Worm (Caenorhabditis elegans): ENCODE measurements around the gene dct-11.

Gene dct-11

DNA sequence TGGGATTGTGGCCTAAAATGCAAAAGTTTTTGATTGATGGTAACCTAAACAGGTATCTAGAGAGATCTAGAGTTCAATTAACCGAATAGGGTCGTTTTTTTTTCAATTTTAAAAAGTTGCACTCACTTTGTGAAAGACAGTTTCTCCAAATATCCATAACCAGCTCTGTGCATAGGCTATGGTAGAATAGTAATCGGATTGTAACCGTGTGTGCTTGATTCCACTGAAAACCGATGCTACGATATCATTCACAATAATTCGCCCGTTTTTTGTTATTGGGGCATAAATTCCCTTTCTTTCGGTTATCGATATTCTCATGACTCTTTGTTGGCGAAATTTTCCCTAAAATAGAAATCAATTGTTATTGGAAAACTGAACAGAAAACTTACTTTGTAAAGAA lies 12.5 kb upstream of the dct-11 start:
- TF ChIP-seq nhr-23 (tag; optimal IDR thresholded peaks at IDR 0.05) (peak; percentile 23), sea-2 (GFP tag; optimal IDR thresholded peaks at IDR 0.05) (no peak)

DNA sequence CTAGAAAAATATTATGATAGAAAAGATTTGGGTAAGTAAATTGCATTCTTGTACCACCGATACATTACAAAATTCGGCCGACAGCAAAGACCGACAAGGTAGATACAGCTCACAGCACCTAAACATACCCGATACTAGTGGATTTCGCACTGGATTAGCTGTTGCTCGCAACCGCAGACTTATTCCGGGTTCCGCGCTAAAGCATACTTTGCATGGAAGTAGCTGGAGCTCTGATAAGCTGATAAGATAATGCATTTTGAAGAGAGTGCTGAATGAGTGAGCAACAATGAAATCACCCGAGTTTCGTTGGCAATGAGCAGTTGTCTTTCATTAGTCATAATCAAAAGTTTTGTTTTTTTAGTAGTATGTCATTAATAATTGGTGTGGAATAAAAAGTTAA lies 10.9 kb upstream of the dct-11 start:
- peak; percentile 33 for TF ChIP-seq snpc-4 (tag; optimal IDR thresholded peaks at IDR 0.05)
- TF ChIP-seq zag-1 (tag; optimal IDR thresholded peaks at IDR 0.05) = no peak

DNA sequence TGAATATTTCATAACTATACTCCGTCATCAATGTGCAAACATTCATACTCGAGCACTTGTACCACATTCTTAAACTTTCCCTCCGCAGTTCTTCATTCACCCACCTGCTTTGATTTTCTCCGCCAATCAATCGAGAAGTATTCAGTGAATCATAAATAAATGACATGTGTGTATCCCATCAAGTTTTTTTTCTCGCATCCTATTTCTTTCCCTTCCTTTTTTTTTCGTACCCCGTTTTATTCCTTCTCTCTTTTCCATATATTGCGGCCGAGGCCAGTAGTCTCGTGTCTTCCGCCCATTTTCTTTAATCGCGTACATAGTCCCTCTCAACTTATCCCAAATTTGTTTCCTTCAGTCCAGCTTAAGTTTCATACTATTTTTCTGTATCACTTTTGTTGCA lies 9.1 kb upstream of the dct-11 start, which contains the start of gene atat-2:
Gene atat-2 (plus strand): TSS at position 398 of the 400 bp plus-strand sequence.
- TF ChIP-seq ama-1 (optimal IDR thresholded peaks at IDR 0.05) = no peak
- TF ChIP-seq hmg-11 (tag; optimal IDR thresholded peaks at IDR 0.05) = peak; percentile 4
- TF ChIP-seq tbx-2 (tag; optimal IDR thresholded peaks at IDR 0.05) = peak; percentile 12
- TF ChIP-seq lin-39 (tag; optimal IDR thresholded peaks at IDR 0.05) = peak; percentile 5
- TF ChIP-seq nhr-43 (tag; optimal IDR thresholded peaks at IDR 0.05; ENCODE audit: poor library complexity, severe bottlenecking) = peak; percentile 39
- no peak for TF ChIP-seq nhr-77 (tag; optimal IDR thresholded peaks at IDR 0.05)
- no peak for TF ChIP-seq ceh-9 (tag; optimal IDR thresholded peaks at IDR 0.05)
- no peak for TF ChIP-seq fkh-2 (tag; optimal IDR thresholded peaks at IDR 0.05)
- TF ChIP-seq nhr-23 (tag; optimal IDR thresholded peaks at IDR 0.05) = peak; percentile 51

DNA sequence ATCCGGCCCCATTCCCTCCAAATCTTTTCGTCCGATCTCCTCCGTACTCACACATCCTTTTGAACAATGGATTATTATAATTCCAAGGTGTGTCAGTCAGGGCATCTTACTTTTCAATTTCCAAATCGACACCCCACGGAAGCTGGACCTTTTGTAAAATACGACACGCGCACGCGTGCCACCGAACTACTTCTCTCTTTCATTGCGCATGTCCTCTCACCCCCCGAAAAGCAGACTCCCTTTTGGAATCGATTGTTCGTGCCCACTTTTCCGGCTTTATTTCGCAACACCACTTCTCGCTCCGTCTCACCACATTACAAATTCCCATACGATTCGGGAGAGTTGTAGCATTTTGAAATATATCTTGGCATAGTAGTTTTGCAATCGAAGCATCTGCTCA lies 7.7 kb upstream of the dct-11 start:
- no peak for TF ChIP-seq ztf-4 (tag; optimal IDR thresholded peaks at IDR 0.05)
- no peak for TF ChIP-seq nhr-43 (tag; optimal IDR thresholded peaks at IDR 0.05; ENCODE audit: poor library complexity, severe bottlenecking)
- no peak for TF ChIP-seq elt-3 (tag; optimal IDR thresholded peaks at IDR 0.05)
- peak; percentile 48 for TF ChIP-seq nfya-1 (tag; optimal IDR thresholded peaks at IDR 0.05; ENCODE audit: insufficient read depth)
- TF ChIP-seq ceh-82 (tag; optimal IDR thresholded peaks at IDR 0.05) = no peak
- no peak for TF ChIP-seq nhr-25 (tag; optimal IDR thresholded peaks at IDR 0.05)
- no peak for TF ChIP-seq fkh-2 (tag; optimal IDR thresholded peaks at IDR 0.05)
- no peak for TF ChIP-seq zag-1 (tag; optimal IDR thresholded peaks at IDR 0.05)
- peak; percentile 21 for TF ChIP-seq fkh-10 (GFP tag; optimal IDR thresholded peaks at IDR 0.05)
- TF ChIP-seq egl-5 (tag; optimal IDR thresholded peaks at IDR 0.05) = peak; percentile 21
- no peak for TF ChIP-seq mml-1 (tag; optimal IDR thresholded peaks at IDR 0.05)
- no peak for TF ChIP-seq ceh-16 (tag; optimal IDR thresholded peaks at IDR 0.05)
- no peak for TF ChIP-seq eor-1 (tag; optimal IDR thresholded peaks at IDR 0.05)
- TF ChIP-seq pqm-1 (tag; optimal IDR thresholded peaks at IDR 0.05) = no peak
- no peak for TF ChIP-seq nhr-11 (tag; optimal IDR thresholded peaks at IDR 0.05)
- no peak for TF ChIP-seq nhr-23 (tag; optimal IDR thresholded peaks at IDR 0.05)
- TF ChIP-seq snpc-4 (tag; optimal IDR thresholded peaks at IDR 0.05) = no peak
- no peak for TF ChIP-seq unc-62 (GFP tag; optimal IDR thresholded peaks at IDR 0.05)
- no peak for TF ChIP-seq nhr-237 (tag; optimal IDR thresholded peaks at IDR 0.05)
- TF ChIP-seq unc-39 (tag; optimal IDR thresholded peaks at IDR 0.05) = no peak
- TF ChIP-seq pha-4 (tag; optimal IDR thresholded peaks at IDR 0.05) = no peak
- no peak for TF ChIP-seq ama-1 (optimal IDR thresholded peaks at IDR 0.05)
- no peak for TF ChIP-seq nhr-77 (tag; optimal IDR thresholded peaks at IDR 0.05)
- no peak for TF ChIP-seq elt-1 (tag; optimal IDR thresholded peaks at IDR 0.05)
- TF ChIP-seq aly-2 (tag; optimal IDR thresholded peaks at IDR 0.05) = no peak
- TF ChIP-seq elt-2 (tag; optimal IDR thresholded peaks at IDR 0.05) = no peak
- TF ChIP-seq sea-2 (GFP tag; optimal IDR thresholded peaks at IDR 0.05) = no peak
- TF ChIP-seq nhr-76 (tag; optimal IDR thresholded peaks at IDR 0.05) = no peak
- peak; percentile 21 for TF ChIP-seq hmg-11 (tag; optimal IDR thresholded peaks at IDR 0.05)
- peak; percentile 78 for TF ChIP-seq lin-39 (tag; optimal IDR thresholded peaks at IDR 0.05)
- TF ChIP-seq R02D3.7 (tag; optimal IDR thresholded peaks at IDR 0.05) = no peak
- TF ChIP-seq ceh-28 (tag; optimal IDR thresholded peaks at IDR 0.05) = peak; percentile 6
- TF ChIP-seq nhr-12 (tag; optimal IDR thresholded peaks at IDR 0.05) = no peak
- TF ChIP-seq lin-15B (tag; optimal IDR thresholded peaks at IDR 0.05) = no peak
- no peak for TF ChIP-seq skn-1 (tag; optimal IDR thresholded peaks at IDR 0.05)
- no peak for TF ChIP-seq mdl-1 (tag; optimal IDR thresholded peaks at IDR 0.05)
- no peak for TF ChIP-seq ztf-11 (tag; optimal IDR thresholded peaks at IDR 0.05)
- no peak for TF ChIP-seq fos-1 (tag; optimal IDR thresholded peaks at IDR 0.05)
- no peak for TF ChIP-seq nhr-28 (tag; optimal IDR thresholded peaks at IDR 0.05)

Measured in whole organism, L3 larva.